Worm (Caenorhabditis elegans) whole organism, L4 larva: ENCODE measurements around the gene Y39G8B.7.

Source experiments
- F10B5.3 ChIP-seq: sonication (generic microtip); optimal IDR thresholded peaks from 2 replicates; lab custom pipeline; 2016; ENCODE audit warnings: mild to moderate bottlenecking, missing genetic modification characterization, missing compliant biosample characterization
- F49E8.2 ChIP-seq: sonication (generic microtip); optimal IDR thresholded peaks from 2 replicates; lab custom pipeline; 2016; ENCODE audit warnings: missing compliant biosample characterization, mild to moderate bottlenecking, missing genetic modification characterization, borderline replicate concordance
- ZK546.5 ChIP-seq, 2 experiments: sonication (generic microtip); optimal IDR thresholded peaks; 2 replicates each; lab custom pipeline; 2017; ENCODE audit warnings: missing biosample characterization in 2 of 2, missing genetic modification characterization in 2 of 2
- ama-1 ChIP-seq: fragments of 150-350 bp; optimal IDR thresholded peaks from 2 replicates; lab custom pipeline; 2014; ENCODE audit warnings: inconsistent platforms, mixed read lengths
- ceh-28 ChIP-seq: fragments of 150-350 bp; optimal IDR thresholded peaks from 2 replicates; lab custom pipeline; 2014; ENCODE audit warnings: missing biosample characterization, missing genetic modification reagents, missing genetic modification characterization
- egl-27 ChIP-seq: sonication (generic microtip); optimal IDR thresholded peaks from 3 replicates; lab custom pipeline; 2017; ENCODE audit warnings: missing biosample characterization, missing genetic modification reagents, missing genetic modification characterization
- jun-1 ChIP-seq: fragments of 150-350 bp; optimal IDR thresholded peaks from 2 replicates; lab custom pipeline; 2014; ENCODE audit warnings: missing biosample characterization, missing genetic modification reagents, missing genetic modification characterization
- mdl-1 ChIP-seq, 2 experiments: fragments of 150-350 bp in 1 of 2; sonication (generic microtip) in 1 of 2; optimal IDR thresholded peaks; 2 replicates each; lab custom pipeline; 2014 to 2017; ENCODE audit warnings: missing biosample characterization in 2 of 2, missing genetic modification characterization in 2 of 2
- nhr-11 ChIP-seq: fragments of 150-350 bp; optimal IDR thresholded peaks from 2 replicates; lab custom pipeline; 2014; ENCODE audit warnings: missing biosample characterization, missing genetic modification characterization
- saeg-2 ChIP-seq: fragments of 200-800 bp; sonication (Bioruptor generic); IDR thresholded peaks from 2 replicates; pipeline ENCODE4 v1.3.6; 2022; ENCODE audit warnings: missing genetic modification reagents, missing genetic modification characterization, missing compliant biosample characterization
- tag-97 ChIP-seq: fragments of 200-800 bp; sonication (Bioruptor generic); IDR thresholded peaks from 2 replicates; pipeline ENCODE4 v1.3.6; 2022; ENCODE audit warnings: missing genetic modification characterization, missing compliant biosample characterization
- ztf-11 ChIP-seq: fragments of 150-350 bp; optimal IDR thresholded peaks from 2 replicates; lab custom pipeline; 2014; ENCODE audit warnings: missing biosample characterization, missing genetic modification characterization

DNA sequence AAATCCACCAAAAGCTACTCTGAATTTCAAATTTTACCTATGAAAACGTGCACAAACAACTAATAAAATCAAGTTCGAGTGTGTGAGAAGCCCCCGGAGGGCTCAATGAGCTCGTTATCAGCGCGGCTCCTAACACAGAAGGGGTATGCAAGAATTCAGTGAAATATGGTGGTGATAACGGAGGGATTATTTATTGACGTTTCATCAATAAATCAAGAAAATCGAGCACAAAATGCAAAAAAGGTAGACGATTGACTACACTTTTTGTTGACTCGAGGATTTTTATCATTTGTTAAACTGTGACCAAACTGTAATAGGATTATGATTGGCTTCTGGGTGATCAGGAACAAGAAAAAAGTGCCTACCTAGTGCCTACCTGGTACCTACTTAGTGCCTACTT lies 37.4 kb downstream of the Y39G8B.7 start, which contains the start of gene zip-3:
- TF ChIP-seq tag-97 (GFP tag; lab: Robert Waterston, UW) (no peak), ZK546.5 (tag; optimal IDR thresholded peaks at IDR 0.05; lab: Kevin White, UChicago) (no peak), nhr-11 (no peak), ceh-28 (tag; lab: Kevin White, UChicago) (no peak), saeg-2 (GFP tag; lab: Robert Waterston, UW) (no peak), egl-27 (tag; lab: Kevin White, UChicago) (no peak), jun-1 (no peak), ama-1 (no peak), F49E8.2 (tag; lab: Kevin White, UChicago) (no peak), F10B5.3 (tag; lab: Kevin White, UChicago) (no peak), mdl-1 (tag; optimal IDR thresholded peaks at IDR 0.05; lab: Kevin White, UChicago) (no peak), ztf-11 (tag; lab: Kevin White, UChicago) (no peak)
